Fruit fly (Drosophila melanogaster): ENCODE measurements around the gene Socs16D.

Socs16D gene

DNA sequence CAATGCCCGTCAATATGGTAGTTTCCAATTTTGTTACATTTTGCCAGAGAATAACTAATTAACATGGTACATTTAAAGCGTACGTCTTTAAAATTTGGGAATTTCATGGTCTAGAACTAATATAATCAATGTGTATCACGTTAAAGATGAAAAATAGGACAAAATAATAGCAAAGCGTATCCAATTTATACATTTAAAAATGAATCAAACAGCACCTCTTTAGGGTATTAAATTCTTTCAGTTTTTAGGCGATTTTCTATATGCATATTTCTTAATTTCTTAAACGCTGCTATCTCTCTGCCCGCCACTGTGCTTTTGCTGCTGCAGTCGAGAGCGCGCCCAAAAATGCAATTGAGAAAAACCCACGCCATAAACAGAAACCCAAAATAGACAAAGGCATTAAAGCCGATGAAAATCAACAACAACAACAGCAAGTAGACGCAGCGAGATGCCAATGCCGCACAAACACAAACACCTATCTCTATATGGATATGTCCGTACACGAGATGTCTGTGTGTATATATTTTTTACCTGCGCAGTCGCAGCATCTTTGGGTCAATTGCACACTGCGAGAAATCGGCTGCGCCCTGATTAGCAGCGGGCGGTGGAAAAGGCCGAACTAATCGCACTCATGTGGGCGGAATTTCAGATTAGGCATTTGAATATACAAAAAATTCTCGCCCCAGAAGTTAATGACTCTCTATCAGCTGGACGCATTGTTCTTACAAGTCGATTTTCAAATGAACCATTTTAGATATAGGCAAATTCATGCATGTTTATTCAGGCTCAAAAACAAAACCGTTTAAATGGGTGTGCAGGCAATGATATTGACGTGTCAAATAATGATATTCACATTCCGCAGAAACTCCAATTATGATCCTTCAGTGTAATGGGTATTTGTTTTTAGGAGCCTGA lies 2.0 kb upstream of the Socs16D start:
- TF ChIP-seq CG14655 (GFP tag; optimal IDR thresholded peaks at IDR 0.05) (peak; percentile 53), fd96Ca (GFP tag; IDR thresholded peaks at IDR 0.05) (no peak; the same call in 2 of the 3 replicates), gl (tag; optimal IDR thresholded peaks at IDR 0.05) (no peak), CG10348 (GFP tag; IDR thresholded peaks at IDR 0.05) (peak; percentile 29; the same call in 1 of the 2 replicates), EcR (GFP tag; optimal IDR thresholded peaks at IDR 0.05) (no peak), CG15710 (tag; optimal IDR thresholded peaks at IDR 0.05) (peak; percentile 63), CG17806 (tag; optimal IDR thresholded peaks at IDR 0.05) (peak; percentile 61), CG8301 (tag; optimal IDR thresholded peaks at IDR 0.05) (peak; percentile 77), Snoo (tag; optimal IDR thresholded peaks at IDR 0.05) (peak; percentile 4), CG12605 (GFP tag; IDR thresholded peaks at IDR 0.05) (0 out of 2 replicates have a peak, but pooled peaks have one; percentile 8), CG13204 (GFP tag; optimal IDR thresholded peaks at IDR 0.05) (no peak), CG4496 (GFP tag; IDR thresholded peaks at IDR 0.05) (peak; percentile 65), Ets98B (GFP tag; IDR thresholded peaks at IDR 0.05) (peak; percentile 5; the same call in 1 of the 2 replicates), CG8159 (tag; optimal IDR thresholded peaks at IDR 0.05) (peak; percentile 78), CG9948 (tag; optimal IDR thresholded peaks at IDR 0.05) (peak; percentile 65), CG34367 (tag; optimal IDR thresholded peaks at IDR 0.05) (peak; percentile 57), Pif1A (GFP tag; optimal IDR thresholded peaks at IDR 0.05) (peak; percentile 34), D1 (tag; optimal IDR thresholded peaks at IDR 0.05) (peak; percentile 70), rn (GFP tag; IDR thresholded peaks at IDR 0.05) (0 out of 2 replicates have a peak, but pooled peaks have one; percentile 22), Pif1B (GFP tag; optimal IDR thresholded peaks at IDR 0.05) (peak; percentile 19), CG32121 (GFP tag; IDR thresholded peaks at IDR 0.05) (peak; percentile 48)

DNA sequence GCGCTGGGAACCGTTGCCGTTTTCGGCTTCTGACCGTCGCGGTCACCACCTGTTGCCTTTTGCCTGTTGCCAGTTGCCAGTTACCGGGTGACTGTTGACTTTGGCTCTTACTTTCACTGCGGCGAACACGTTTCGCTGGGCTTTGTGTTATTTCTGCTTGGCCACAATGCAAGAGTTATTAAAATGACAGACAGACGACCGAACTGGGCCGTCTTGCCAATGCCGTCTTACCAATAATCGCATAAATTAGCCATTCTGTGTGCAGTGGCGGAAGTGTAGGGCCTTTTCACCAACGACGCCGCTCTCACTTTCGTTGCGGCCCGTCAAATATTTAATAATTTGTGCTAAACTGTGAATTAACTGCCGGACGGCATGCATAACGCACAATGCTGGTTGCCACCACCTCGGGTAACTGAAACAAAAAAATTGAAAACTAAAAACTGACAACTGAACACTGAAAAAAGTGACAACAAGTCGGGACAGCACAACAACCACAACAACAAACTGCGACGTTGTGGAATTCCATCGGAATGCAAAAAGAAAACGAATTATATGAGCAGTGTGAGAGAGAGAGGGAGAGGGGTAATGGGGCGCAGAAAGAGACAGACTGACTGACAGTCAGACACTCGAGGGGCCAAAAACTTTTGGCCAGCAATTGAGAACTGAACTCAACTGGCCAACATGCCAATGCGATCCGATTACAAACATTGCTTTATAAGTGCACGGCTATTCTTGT lies 1.1 kb upstream of the Socs16D start:
- TF ChIP-seq CG17806 (tag; optimal IDR thresholded peaks at IDR 0.05), result no peak
- TF ChIP-seq CG4496 (GFP tag; IDR thresholded peaks at IDR 0.05), result no peak
- TF ChIP-seq rn (GFP tag; IDR thresholded peaks at IDR 0.05), result no peak
- no peak for TF ChIP-seq EcR (GFP tag; optimal IDR thresholded peaks at IDR 0.05)
- TF ChIP-seq Pif1B (GFP tag; optimal IDR thresholded peaks at IDR 0.05), result no peak
- no peak for TF ChIP-seq CG12605 (GFP tag; IDR thresholded peaks at IDR 0.05)
- TF ChIP-seq Snoo (tag; optimal IDR thresholded peaks at IDR 0.05), result no peak
- TF ChIP-seq CG8301 (tag; optimal IDR thresholded peaks at IDR 0.05), result no peak
- no peak for TF ChIP-seq D1 (tag; optimal IDR thresholded peaks at IDR 0.05)
- no peak for TF ChIP-seq CG13204 (GFP tag; optimal IDR thresholded peaks at IDR 0.05)
- no peak for TF ChIP-seq CG34367 (tag; optimal IDR thresholded peaks at IDR 0.05)
- TF ChIP-seq CG10348 (GFP tag; IDR thresholded peaks at IDR 0.05), result no peak
- TF ChIP-seq Ets98B (GFP tag; IDR thresholded peaks at IDR 0.05), result no peak

dm6 chrX:17821466-17821865 lies 5.9 kb downstream of the Socs16D start:
- no peak for TF ChIP-seq CG32121 (GFP tag; IDR thresholded peaks at IDR 0.05)
- TF ChIP-seq CG9948 (tag; optimal IDR thresholded peaks at IDR 0.05), result no peak
- TF ChIP-seq CG13204 (GFP tag; optimal IDR thresholded peaks at IDR 0.05), result no peak
- no peak for TF ChIP-seq rn (GFP tag; IDR thresholded peaks at IDR 0.05)
- TF ChIP-seq CG4496 (GFP tag; IDR thresholded peaks at IDR 0.05), result 0 out of 3 replicates have a peak, but pooled peaks have one; percentile 20
- no peak for TF ChIP-seq Ets98B (GFP tag; IDR thresholded peaks at IDR 0.05)

dm6 chrX:17820252-17820651 lies 7.1 kb downstream of the Socs16D start:
- no peak for TF ChIP-seq Ets98B (GFP tag; IDR thresholded peaks at IDR 0.05)
- no peak for TF ChIP-seq CG4496 (GFP tag; IDR thresholded peaks at IDR 0.05)
- no peak for TF ChIP-seq CG15710 (tag; optimal IDR thresholded peaks at IDR 0.05)
- TF ChIP-seq Pif1B (GFP tag; optimal IDR thresholded peaks at IDR 0.05), result no peak
- no peak for TF ChIP-seq gl (tag; optimal IDR thresholded peaks at IDR 0.05)
- no peak for TF ChIP-seq Pif1A (GFP tag; optimal IDR thresholded peaks at IDR 0.05)
- no peak for TF ChIP-seq CG13204 (GFP tag; optimal IDR thresholded peaks at IDR 0.05)
- no peak for TF ChIP-seq rn (GFP tag; IDR thresholded peaks at IDR 0.05)
- no peak for TF ChIP-seq CG32121 (GFP tag; IDR thresholded peaks at IDR 0.05)
- no peak for TF ChIP-seq CG8301 (tag; optimal IDR thresholded peaks at IDR 0.05)
- TF ChIP-seq CG8159 (tag; optimal IDR thresholded peaks at IDR 0.05), result no peak

DNA sequence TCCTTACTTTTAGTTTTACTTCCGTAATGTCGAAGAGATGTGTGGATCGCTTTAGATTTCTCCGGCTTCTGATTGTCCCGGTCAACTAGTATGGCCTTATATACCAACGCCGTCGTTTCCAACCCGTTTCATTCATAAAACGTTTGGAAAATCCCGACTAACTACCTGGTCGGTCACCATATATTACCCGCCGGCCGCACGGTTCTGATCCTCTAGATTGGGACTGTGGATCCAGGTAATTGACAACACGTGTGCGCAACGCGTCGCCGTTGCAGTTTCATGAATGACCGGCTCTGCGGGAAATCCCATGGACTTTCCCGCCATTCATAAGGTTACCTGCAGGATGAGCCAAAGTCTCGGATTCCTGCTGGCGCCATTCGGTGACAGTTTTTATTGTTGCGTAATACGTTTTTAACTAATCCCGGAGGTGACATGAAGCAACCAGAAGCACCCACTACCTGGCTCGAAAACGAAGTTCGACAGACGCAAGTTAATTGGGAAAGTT lies 7.7 kb downstream of the Socs16D start, which contains the start of gene CG12986:
CG12986 (minus strand) TSS at position 51 of the 505 bp plus-strand sequence.
- TF ChIP-seq Pif1A (GFP tag; optimal IDR thresholded peaks at IDR 0.05) (no peak), CG15710 (tag; optimal IDR thresholded peaks at IDR 0.05) (no peak), EcR (GFP tag; optimal IDR thresholded peaks at IDR 0.05) (no peak), Snoo (tag; optimal IDR thresholded peaks at IDR 0.05) (no peak), rn (GFP tag; IDR thresholded peaks at IDR 0.05) (no peak), Pif1B (GFP tag; optimal IDR thresholded peaks at IDR 0.05) (no peak), fd96Ca (GFP tag; IDR thresholded peaks at IDR 0.05) (no peak), CG8159 (tag; optimal IDR thresholded peaks at IDR 0.05) (no peak), CG4496 (GFP tag; IDR thresholded peaks at IDR 0.05) (no peak), CG12605 (GFP tag; IDR thresholded peaks at IDR 0.05) (no peak), CG34367 (tag; optimal IDR thresholded peaks at IDR 0.05) (no peak), CG9948 (tag; optimal IDR thresholded peaks at IDR 0.05) (no peak), CG32121 (GFP tag; IDR thresholded peaks at IDR 0.05) (no peak), D1 (tag; optimal IDR thresholded peaks at IDR 0.05) (no peak), CG14655 (GFP tag; optimal IDR thresholded peaks at IDR 0.05) (no peak), CG10348 (GFP tag; IDR thresholded peaks at IDR 0.05) (no peak), CG17806 (tag; optimal IDR thresholded peaks at IDR 0.05) (no peak), CG8301 (tag; optimal IDR thresholded peaks at IDR 0.05) (no peak)

Data from whole organism, pupa.